Worm (Caenorhabditis elegans) whole organism, L4 larva: ENCODE measurements around the gene dnj-11.

Experiments used
- F37D6.2 ChIP-seq: sonication (generic microtip); optimal IDR thresholded peaks from 2 replicates; lab custom pipeline; 2016; ENCODE audit warnings: mild to moderate bottlenecking, missing genetic modification characterization, missing compliant biosample characterization
- ceh-20 ChIP-seq: fragments of 200-800 bp; sonication (Bioruptor generic); IDR thresholded peaks from 2 replicates; pipeline ENCODE4 v1.3.6; 2022; ENCODE audit warnings: missing genetic modification reagents, missing genetic modification characterization, missing compliant biosample characterization
- dmd-9 ChIP-seq: fragments of 200-800 bp; sonication (Bioruptor generic); IDR thresholded peaks from 2 replicates; pipeline ENCODE4 v1.3.6; 2022; ENCODE audit warnings: missing genetic modification reagents, missing genetic modification characterization, missing compliant biosample characterization
- lin-1 ChIP-seq: fragments of 200-800 bp; sonication (Bioruptor generic); IDR thresholded peaks from 2 replicates; pipeline ENCODE4 v1.3.6; 2022; ENCODE audit warnings: missing genetic modification reagents, missing genetic modification characterization, missing compliant biosample characterization
- lin-15B ChIP-seq: fragments of 150-350 bp; sonication (generic microtip); optimal IDR thresholded peaks from 3 replicates; lab custom pipeline; 2014; ENCODE audit warnings: missing biosample characterization, missing genetic modification characterization
- lsy-2 ChIP-seq, 2 experiments: fragments of 150-350 bp in 1 of 2; sonication (generic microtip) in 1 of 2; optimal IDR thresholded peaks; 2 replicates each; lab custom pipeline; 2014 to 2017; ENCODE audit warnings: missing biosample characterization in 2 of 2, missing genetic modification characterization in 2 of 2
- mdl-1 ChIP-seq, 2 experiments: fragments of 150-350 bp in 1 of 2; sonication (generic microtip) in 1 of 2; optimal IDR thresholded peaks; 2 replicates each; lab custom pipeline; 2014 to 2017; ENCODE audit warnings: missing biosample characterization in 2 of 2, missing genetic modification characterization in 2 of 2
- nhr-11 ChIP-seq: fragments of 150-350 bp; optimal IDR thresholded peaks from 2 replicates; lab custom pipeline; 2014; ENCODE audit warnings: missing biosample characterization, missing genetic modification characterization
- nhr-237 ChIP-seq: sonication (generic microtip); optimal IDR thresholded peaks from 2 replicates; lab custom pipeline; 2017; ENCODE audit warnings: missing biosample characterization, missing genetic modification characterization
- pqm-1 ChIP-seq: sonication (generic microtip); optimal IDR thresholded peaks from 2 replicates; lab custom pipeline; 2017; ENCODE audit warnings: missing biosample characterization, missing genetic modification characterization
- skn-1 ChIP-seq: fragments of 150-350 bp; optimal IDR thresholded peaks from 2 replicates; lab custom pipeline; 2014; ENCODE audit warnings: missing biosample characterization, missing genetic modification characterization
- snpc-1.2 ChIP-seq: fragments of 200-800 bp; sonication (Bioruptor generic); IDR thresholded peaks from 2 replicates; pipeline ENCODE4 v1.3.6; 2022; ENCODE audit warnings: missing genetic modification reagents, missing genetic modification characterization, missing compliant biosample characterization
- unc-130 ChIP-seq: sonication (generic microtip); optimal IDR thresholded peaks from 2 replicates; lab custom pipeline; 2016; ENCODE audit warnings: missing genetic modification reagents, missing genetic modification characterization, missing compliant biosample characterization
- unc-62 ChIP-seq, 3 experiments: fragments of 150-350 bp in 1 of 3; sonication (generic microtip); optimal IDR thresholded peaks in 2 of 3; peaks in 1 of 3; 1 replicate in 1 of 3; 2 replicates in 2 of 3; lab custom pipeline; 2014 to 2017; ENCODE audit warnings: missing biosample characterization in 3 of 3, missing genetic modification characterization in 3 of 3, missing genetic modification reagents in 3 of 3, missing genotype in 1 of 3

DNA sequence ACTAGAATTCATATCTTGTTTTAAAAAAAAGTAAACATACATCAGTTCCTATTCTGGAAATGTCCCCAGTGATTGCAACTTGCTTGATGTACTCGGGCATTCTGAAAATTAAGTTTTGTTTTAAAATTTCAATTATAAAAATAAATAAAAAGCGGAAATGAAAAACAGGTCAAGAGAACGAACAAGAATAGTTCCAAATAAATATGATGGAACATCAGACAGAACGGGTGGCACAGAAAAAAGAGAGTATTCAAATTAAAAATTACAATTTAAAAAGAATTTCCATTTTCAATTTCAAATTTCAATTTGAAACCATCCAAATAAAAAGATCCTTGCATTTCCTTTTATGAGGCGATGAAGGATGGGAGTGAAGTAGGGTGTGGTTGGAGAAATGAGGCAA lies 35.6 kb downstream of the dnj-11 start, which contains the start of gene C01B10.3:
- TF ChIP-seq mdl-1 (tag; optimal IDR thresholded peaks at IDR 0.05; lab: Kevin White, UChicago) (no peak), F37D6.2 (no peak), skn-1 (tag; lab: Kevin White, UChicago) (no peak), nhr-237 (tag; lab: Kevin White, UChicago) (no peak), lsy-2 (tag; optimal IDR thresholded peaks at IDR 0.05; lab: Kevin White, UChicago) (no peak), nhr-11 (tag; lab: Kevin White, UChicago) (no peak), ceh-20 (no peak), dmd-9 (GFP tag; lab: Robert Waterston, UW) (no peak), unc-62 (GFP tag; optimal IDR thresholded peaks at IDR 0.05 in 1 of 2; lab: Kevin White, UChicago) (no peak), unc-62 (tag; optimal IDR thresholded peaks at IDR 0.05; lab: Kevin White, UChicago) (no peak), lin-1 (GFP tag; lab: Robert Waterston, UW) (no peak), pqm-1 (tag; lab: Kevin White, UChicago) (no peak), snpc-1.2 (GFP tag; lab: Robert Waterston, UW) (no peak), lin-15B (tag; lab: Kevin White, UChicago) (no peak), unc-130 (GFP tag; lab: Kevin White, UChicago) (no peak)
